Worm (Caenorhabditis elegans) whole organism, dauer: Measurements from ENCODE around the gene C02B8.12.

Experiments
- unc-62 ChIP-seq: sonication (generic microtip); optimal IDR thresholded peaks from 2 replicates; lab custom pipeline; 2017; ENCODE audit warnings: missing biosample characterization, missing genetic modification reagents, missing genetic modification characterization

C02B8.12 gene

ce11 chrX:8129543-8129942, 6.4 kb upstream of the C02B8.12 start, which contains the start of gene frpr-1:
Gene frpr-1 (minus strand): TSS chrX:8129643.
- TF ChIP-seq unc-62 (GFP tag; lab: Kevin White, UChicago), result no peak

DNA sequence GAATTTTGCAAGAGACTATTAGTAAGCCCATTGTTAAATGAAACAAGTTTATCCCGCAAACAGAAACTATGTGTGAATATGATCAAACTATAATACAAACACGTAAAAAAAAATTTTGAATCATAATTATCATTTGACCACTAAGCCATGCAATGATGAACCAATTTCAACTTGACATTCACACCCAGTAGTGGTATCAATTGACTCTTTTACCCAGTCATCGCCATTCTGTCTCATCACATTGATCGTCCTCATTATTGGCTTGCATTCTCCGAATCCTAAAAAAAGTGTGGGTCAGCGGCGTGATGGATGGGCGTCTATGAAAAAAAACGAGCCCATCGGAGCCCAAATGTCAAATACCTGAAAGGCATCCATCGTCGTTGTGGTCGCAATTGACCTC, 2.9 kb downstream of the C02B8.12 start:
- TF ChIP-seq unc-62 (GFP tag; lab: Kevin White, UChicago), result no peak

ce11 chrX:8117827-8118317, 5.3 kb downstream of the C02B8.12 start:
- no peak for TF ChIP-seq unc-62 (GFP tag; lab: Kevin White, UChicago)

DNA sequence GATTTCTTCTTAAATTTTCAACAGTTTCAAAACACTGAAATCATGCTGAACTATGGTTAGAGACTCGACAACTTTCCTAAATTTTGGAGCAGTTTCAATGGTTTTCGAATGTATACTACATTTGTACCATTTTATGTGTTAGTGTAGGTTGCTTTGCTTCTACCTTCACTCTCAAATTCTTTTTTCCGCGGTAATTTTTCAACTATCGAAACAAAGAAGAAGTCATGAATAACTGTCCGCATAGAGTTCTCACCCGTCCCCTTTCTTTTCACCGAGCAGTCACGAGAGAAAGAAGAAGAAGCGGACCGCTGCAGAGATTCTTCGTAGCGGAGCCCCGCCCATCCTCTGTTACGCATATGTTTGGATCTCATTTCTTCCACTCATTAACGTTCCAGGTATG, 7.0 kb downstream of the C02B8.12 start, which contains the start of gene hlh-8:
Gene hlh-8 (plus strand): TSS at position 301 of the 400 bp plus-strand sequence.
- no peak for TF ChIP-seq unc-62 (GFP tag; lab: Kevin White, UChicago)

DNA sequence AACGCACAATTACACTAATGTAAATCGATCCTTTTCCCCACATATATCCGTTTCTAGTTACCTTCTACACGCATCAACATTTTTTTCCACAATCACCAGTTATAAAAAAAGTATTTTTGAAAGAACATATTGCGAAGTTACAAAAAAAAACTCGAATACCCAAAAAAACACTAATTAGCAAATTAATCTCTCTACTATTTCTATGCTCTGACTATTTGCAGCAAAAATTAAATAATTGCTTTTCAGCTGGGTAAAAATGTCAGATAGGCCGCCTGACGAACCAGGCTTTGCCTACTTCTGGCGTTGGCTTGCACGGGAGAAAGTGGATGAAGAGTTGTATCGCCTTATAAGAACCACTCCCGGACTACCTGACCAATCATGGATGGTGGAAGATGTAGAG, 13.0 kb downstream of the C02B8.12 start, which contains the start of gene K07E3.1:
Gene K07E3.1 (plus strand): TSS at position 247 of the 400 bp plus-strand sequence.
- TF ChIP-seq unc-62 (GFP tag; lab: Kevin White, UChicago), result no peak

DNA sequence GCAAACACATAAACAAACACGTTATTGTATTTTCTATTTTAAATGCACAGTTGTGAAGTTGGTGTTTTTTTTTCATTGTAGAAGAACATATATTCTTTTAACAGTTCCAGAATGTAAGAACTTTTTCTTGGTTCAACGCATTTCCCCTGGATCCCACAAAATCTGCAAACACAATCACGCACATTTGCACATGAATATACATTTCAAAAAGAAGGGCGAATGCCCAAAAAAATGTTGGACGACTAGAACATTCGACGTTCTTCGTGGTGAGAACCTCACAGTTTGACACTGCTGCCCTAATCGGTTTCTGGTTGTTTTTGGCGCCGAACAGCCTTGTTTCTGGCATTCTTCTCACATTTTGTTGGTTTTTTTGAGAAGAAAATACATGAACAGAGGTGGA, 13.6 kb downstream of the C02B8.12 start:
- no peak for TF ChIP-seq unc-62 (GFP tag; lab: Kevin White, UChicago)

ce11 chrX:8107921-8108320, 15.2 kb downstream of the C02B8.12 start, which contains the start of gene K07E3.9:
Gene K07E3.9 (plus strand): TSS chrX:8108221.
- TF ChIP-seq unc-62 (GFP tag; lab: Kevin White, UChicago), result no peak

DNA sequence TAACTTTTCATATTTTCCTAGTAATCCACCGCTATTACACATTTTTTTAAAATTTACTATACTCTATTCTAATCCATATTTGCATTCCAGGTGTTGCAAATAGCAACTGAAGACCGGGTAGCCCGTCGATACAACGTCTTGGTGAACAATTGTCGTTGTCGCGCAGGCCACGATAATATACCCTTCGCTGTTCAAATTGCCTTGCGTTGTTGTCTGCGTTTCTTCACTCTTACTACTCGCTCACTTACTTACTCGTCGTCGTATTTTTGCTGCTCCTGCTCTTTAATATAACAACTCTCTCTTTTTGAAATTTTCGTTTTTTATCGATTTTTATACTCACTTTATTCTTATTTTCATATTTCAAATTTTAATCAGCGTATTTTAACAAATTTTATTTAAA, 19.3 kb downstream of the C02B8.12 start, which contains the start of gene K07E3.2:
Gene K07E3.2 (plus strand): TSS at position 400 of the 400 bp plus-strand sequence.
- TF ChIP-seq unc-62 (GFP tag; lab: Kevin White, UChicago), result no peak

DNA sequence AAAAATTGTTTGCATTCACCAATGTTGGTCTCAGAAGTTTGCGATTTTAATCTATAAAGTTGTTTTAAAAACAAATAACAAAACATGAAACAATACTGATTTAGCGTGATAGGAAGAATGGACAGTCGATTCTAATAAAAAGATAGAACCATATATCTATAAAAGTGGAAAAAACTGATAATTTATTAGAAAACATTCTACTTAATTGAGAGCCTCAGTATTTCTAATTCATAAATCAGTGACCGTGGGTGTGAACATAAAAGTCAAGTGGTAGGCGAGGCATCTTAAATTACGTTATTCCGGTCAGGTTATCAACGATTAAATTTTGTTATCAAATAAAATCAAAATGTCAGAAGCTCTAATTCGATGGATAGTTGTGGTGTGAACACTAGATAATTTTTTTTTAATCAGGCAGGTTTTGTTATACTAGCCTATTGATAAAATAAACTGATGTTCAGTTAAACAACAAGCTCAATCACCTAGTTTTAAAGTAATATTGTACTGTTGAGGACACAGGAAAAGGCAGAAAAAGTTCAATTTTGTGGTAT, 24.3 kb downstream of the C02B8.12 start, which contains the start of gene catp-5:
Gene catp-5 (minus strand): TSS at position 51 of the 548 bp plus-strand sequence.
- TF ChIP-seq unc-62 (GFP tag; lab: Kevin White, UChicago), result no peak

ce11 chrX:8089916-8090315, 33.3 kb downstream of the C02B8.12 start:
- TF ChIP-seq unc-62 (GFP tag; lab: Kevin White, UChicago), result no peak

DNA sequence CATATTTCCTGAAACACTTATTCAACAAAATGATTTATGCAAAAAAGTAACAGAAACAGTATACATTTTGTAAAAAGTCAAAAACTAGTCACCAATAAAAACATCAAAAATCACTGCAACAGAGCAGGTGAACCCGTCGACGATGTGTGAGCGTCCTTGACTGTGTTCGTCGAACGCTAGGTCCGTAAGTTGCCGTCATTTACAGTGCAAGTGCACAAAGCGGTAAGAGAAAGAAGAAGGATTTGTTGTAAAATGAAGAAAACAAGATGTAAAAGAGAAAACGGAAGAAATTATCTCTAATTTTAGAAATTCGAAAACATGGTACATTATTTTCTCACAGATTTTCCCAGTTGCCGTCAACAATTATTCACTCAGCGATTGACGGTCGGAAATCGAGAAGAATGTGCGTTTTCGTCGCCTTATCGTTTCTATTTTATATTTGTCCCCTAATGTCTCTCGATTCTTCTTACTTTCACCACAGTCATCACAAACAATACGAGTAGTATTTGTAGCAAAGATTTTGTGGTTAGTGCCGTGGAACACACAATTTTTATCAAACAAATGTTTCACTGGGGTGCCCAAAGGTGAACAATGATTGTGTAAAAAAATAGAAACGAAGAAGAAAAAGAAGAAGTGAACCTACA, 33.8 kb downstream of the C02B8.12 start:
- no peak for TF ChIP-seq unc-62 (GFP tag; lab: Kevin White, UChicago)

DNA sequence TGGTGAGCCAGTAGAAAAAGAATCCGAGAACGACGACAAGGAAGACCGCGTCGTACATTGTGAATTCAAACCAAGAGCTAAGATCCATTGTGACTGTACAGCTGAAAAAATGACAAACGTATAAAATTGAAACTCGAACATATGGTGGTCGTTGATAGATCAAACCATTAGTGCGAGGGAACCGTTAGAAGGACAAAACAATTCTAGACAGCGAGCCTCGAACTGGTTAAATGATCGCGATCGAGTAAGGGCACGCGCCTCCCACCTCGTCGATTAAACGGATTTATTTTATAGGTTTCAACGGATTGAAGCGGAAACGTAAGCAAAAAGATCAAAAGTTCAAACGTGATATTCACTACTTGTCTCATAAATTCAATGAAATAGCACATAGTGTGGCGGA, 34.7 kb downstream of the C02B8.12 start, which contains the start of gene vem-1:
Gene vem-1 (minus strand): TSS at position 101 of the 400 bp plus-strand sequence.
- TF ChIP-seq unc-62 (GFP tag; lab: Kevin White, UChicago), result no peak

ce11 chrX:8086725-8087641, 36.2 kb downstream of the C02B8.12 start:
- TF ChIP-seq unc-62 (GFP tag; lab: Kevin White, UChicago), result no peak

- TF ChIP-seq unc-62 (GFP tag; lab: Kevin White, UChicago), result no peak
These were observed 36.8 kb downstream of the C02B8.12 start, which contains the start of gene dao-3 for ce11 chrX:8086450-8086724. Gene dao-3 (minus strand): TSS chrX:8086550.

- TF ChIP-seq unc-62 (GFP tag; lab: Kevin White, UChicago), result no peak
These were observed 38.5 kb downstream of the C02B8.12 start for ce11 chrX:8084669-8085068.

ce11 chrX:8083919-8084318, 39.2 kb downstream of the C02B8.12 start, which contains the start of gene K07E3.4:
Gene K07E3.4 (minus strand): TSS chrX:8084018.
- TF ChIP-seq unc-62 (GFP tag; lab: Kevin White, UChicago), result no peak
